Fruit fly (Drosophila melanogaster): ENCODE results near the gene Chrac-14.

DNA sequence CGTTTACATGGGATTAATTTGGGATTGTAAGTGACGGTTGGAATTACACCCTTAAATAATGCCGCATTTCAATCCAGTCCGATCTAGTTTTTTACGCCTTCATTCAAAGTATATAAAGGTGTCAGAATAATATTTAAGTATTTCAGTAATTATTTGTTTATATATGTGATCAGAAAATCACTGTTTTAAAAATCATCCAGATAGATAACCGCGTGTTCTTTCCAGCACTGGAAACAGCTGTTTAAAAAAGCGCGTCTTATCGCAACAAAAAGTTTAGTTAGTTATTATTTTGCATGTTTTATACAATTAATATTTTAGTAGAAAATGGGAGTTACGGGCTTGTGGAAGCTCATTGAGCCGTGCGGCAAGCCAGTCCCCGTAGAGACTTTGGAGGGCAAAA, 847 bp downstream of the Chrac-14 start, which contains the start of gene mus201:
- TF ChIP-seq usp (GFP tag; optimal IDR thresholded peaks at IDR 0.05), result no peak
- no peak for TF ChIP-seq Dll (optimal IDR thresholded peaks at IDR 0.05)
- no peak for TF ChIP-seq psq (optimal IDR thresholded peaks at IDR 0.05)
